Fruit fly (Drosophila melanogaster) whole organism, wandering third instar larva: ENCODE results near the gene Tnks.

ENCODE experiments used
- Abd-B ChIP-seq: fragments of >200 bp; optimal IDR thresholded peaks from 2 replicates; lab custom pipeline; 2017; ENCODE audit warnings: missing biosample characterization, missing genetic modification characterization
- CG32264 ChIP-seq: fragments of 200-800 bp; sonication (Bioruptor generic); optimal IDR thresholded peaks from 2 replicates; lab custom pipeline; 2016; ENCODE audit warnings: missing biosample characterization, missing genetic modification characterization
- CrebA ChIP-seq: fragments of 200-800 bp; sonication (Bioruptor generic); optimal IDR thresholded peaks from 2 replicates; lab custom pipeline; 2016; ENCODE audit warnings: missing biosample characterization, mild to moderate bottlenecking, missing genetic modification characterization, borderline replicate concordance
- Dfd ChIP-seq: fragments of >200 bp; optimal IDR thresholded peaks from 2 replicates; lab custom pipeline; 2017; ENCODE audit warnings: missing biosample characterization, missing genetic modification characterization
- Dif ChIP-seq: fragments of 200-275, 200-300 bp; sonication (Bioruptor generic); optimal IDR thresholded peaks from 2 replicates; lab custom pipeline; 2018; ENCODE audit warnings: missing biosample characterization, missing genetic modification characterization; ENCODE audit not compliant: partially characterized antibody
- GATAd ChIP-seq: sonication (Bioruptor generic); optimal IDR thresholded peaks from 2 replicates; lab custom pipeline; 2016; ENCODE audit warnings: missing biosample characterization, missing genetic modification characterization
- HLH106 ChIP-seq: fragments of 200-800 bp; optimal IDR thresholded peaks from 3 replicates; lab custom pipeline; 2019; ENCODE audit warnings: missing biosample characterization, mild to moderate bottlenecking, missing genetic modification characterization, moderate library complexity
- Hr78 ChIP-seq: fragments of >200 bp; optimal IDR thresholded peaks from 2 replicates; lab custom pipeline; 2017; ENCODE audit warnings: missing biosample characterization, missing genetic modification characterization
- Hr83 ChIP-seq: fragments of 200-300 bp; sonication (Bioruptor generic); optimal IDR thresholded peaks from 2 replicates; lab custom pipeline; 2016; ENCODE audit warnings: missing biosample characterization, mild to moderate bottlenecking, missing genetic modification characterization, moderate library complexity; ENCODE audit not compliant: poor library complexity, severe bottlenecking
- Jra ChIP-seq: sonication (Bioruptor generic); optimal IDR thresholded peaks from 2 replicates; lab custom pipeline; 2016; ENCODE audit warnings: missing biosample characterization, missing genetic modification characterization
- Mio ChIP-seq: sonication (Bioruptor generic); optimal IDR thresholded peaks from 2 replicates; lab custom pipeline; 2016; ENCODE audit warnings: missing biosample characterization, missing genetic modification characterization
- Myc ChIP-seq: fragments of >200 bp; optimal IDR thresholded peaks from 2 replicates; lab custom pipeline; 2017
- N ChIP-seq: fragments of >200 bp; optimal IDR thresholded peaks from 2 replicates; lab custom pipeline; 2018; ENCODE audit warnings: missing biosample characterization, missing external identifiers, missing genetic modification characterization
- OdsH ChIP-seq: fragments of 200-800 bp; sonication (Bioruptor generic); optimal IDR thresholded peaks from 2 replicates; lab custom pipeline; 2016; ENCODE audit warnings: missing biosample characterization, mild to moderate bottlenecking, missing genetic modification characterization
- Rel ChIP-seq, 2 experiments: fragments of 200-800 bp; sonication (Bioruptor generic) in 1 of 2; optimal IDR thresholded peaks; 2 replicates in 1 of 2; 3 replicates in 1 of 2; lab custom pipeline; 2016 to 2019; ENCODE audit warnings: mild to moderate bottlenecking in 2 of 2, missing biosample characterization in 2 of 2, missing genetic modification characterization in 2 of 2, moderate library complexity in 1 of 2
- Sp1 ChIP-seq: fragments of 200-800 bp; sonication (Bioruptor generic); optimal IDR thresholded peaks from 3 replicates; lab custom pipeline; 2019; ENCODE audit warnings: missing biosample characterization, mild to moderate bottlenecking, missing genetic modification characterization, moderate library complexity
- Vsx2 ChIP-seq: fragments of 200-300, 225-300 bp; sonication (Bioruptor generic); optimal IDR thresholded peaks from 2 replicates; lab custom pipeline; 2018; ENCODE audit warnings: missing biosample characterization, missing genetic modification characterization; ENCODE audit not compliant: partially characterized antibody
- br ChIP-seq: fragments of 200-800 bp; sonication (Bioruptor generic); optimal IDR thresholded peaks from 2 replicates; lab custom pipeline; 2016; ENCODE audit warnings: missing biosample characterization, missing genetic modification characterization
- dl ChIP-seq, 2 experiments: fragments of 175-275, 200-275 bp in 1 of 2; fragments of 200-275 bp in 1 of 2; sonication (Bioruptor generic); optimal IDR thresholded peaks; lab custom pipeline; 2018; ENCODE audit warnings: mild to moderate bottlenecking in 2 of 2, missing biosample characterization in 2 of 2, missing genetic modification characterization in 2 of 2, moderate library complexity in 2 of 2; ENCODE audit not compliant: partially characterized antibody in 2 of 2, insufficient read depth in 1 of 2
- dmrt93B ChIP-seq: fragments of 200-800 bp; sonication (Bioruptor generic); optimal IDR thresholded peaks from 2 replicates; lab custom pipeline; 2018; ENCODE audit warnings: missing biosample characterization, mild to moderate bottlenecking, missing genetic modification characterization
- dsf ChIP-seq: sonication (Bioruptor generic); optimal IDR thresholded peaks from 2 replicates; lab custom pipeline; 2016; ENCODE audit warnings: missing biosample characterization, missing genetic modification characterization, borderline replicate concordance
- ey ChIP-seq: fragments of 200-800 bp; sonication (Bioruptor generic); optimal IDR thresholded peaks from 2 replicates; lab custom pipeline; 2016; ENCODE audit warnings: missing biosample characterization, missing genetic modification characterization
- foxo ChIP-seq, 2 experiments: fragments of 200-800 bp; sonication (Bioruptor generic); optimal IDR thresholded peaks; 2 replicates in 1 of 2; 3 replicates in 1 of 2; lab custom pipeline; 2016 to 2017; ENCODE audit warnings: missing biosample characterization in 2 of 2, missing genetic modification characterization in 2 of 2
- fru ChIP-seq: fragments of 200-800 bp; sonication (Bioruptor generic); optimal IDR thresholded peaks from 3 replicates; lab custom pipeline; 2016; ENCODE audit warnings: missing biosample characterization, mild to moderate bottlenecking, missing genetic modification characterization
- h ChIP-seq: fragments of 200-800 bp; sonication (Bioruptor generic); optimal IDR thresholded peaks from 3 replicates; lab custom pipeline; 2016; ENCODE audit warnings: missing biosample characterization, mild to moderate bottlenecking, missing genetic modification characterization
- jim ChIP-seq: fragments of 175-275, 200-325 bp; sonication (Bioruptor generic); optimal IDR thresholded peaks from 2 replicates; lab custom pipeline; 2016; ENCODE audit warnings: missing biosample characterization, mild to moderate bottlenecking, missing genetic modification characterization
- lola ChIP-seq: fragments of >200 bp; optimal IDR thresholded peaks from 2 replicates; lab custom pipeline; 2017; ENCODE audit warnings: missing biosample characterization, missing genetic modification characterization
- pan ChIP-seq: fragments of >200 bp; optimal IDR thresholded peaks from 2 replicates; lab custom pipeline; 2017
- psq ChIP-seq: fragments of 200-800 bp; sonication (Bioruptor generic); optimal IDR thresholded peaks from 3 replicates; lab custom pipeline; 2017; ENCODE audit warnings: missing biosample characterization, mild to moderate bottlenecking, missing genetic modification characterization, moderate library complexity
- rgr ChIP-seq: fragments of 200-800 bp; sonication (Bioruptor generic); optimal IDR thresholded peaks from 3 replicates; lab custom pipeline; 2016; ENCODE audit warnings: missing biosample characterization, mild to moderate bottlenecking, missing genetic modification characterization
- sage ChIP-seq: fragments of 200-800 bp; sonication (Bioruptor generic); optimal IDR thresholded peaks from 2 replicates; lab custom pipeline; 2016; ENCODE audit warnings: missing biosample characterization, mild to moderate bottlenecking, missing genetic modification characterization
- sv ChIP-seq: fragments of 200-800 bp; sonication (Bioruptor generic); optimal IDR thresholded peaks from 3 replicates; lab custom pipeline; 2016; ENCODE audit warnings: missing biosample characterization, missing genetic modification characterization
- usp ChIP-seq: fragments of >200 bp; optimal IDR thresholded peaks from 2 replicates; lab custom pipeline; 2017; ENCODE audit warnings: missing biosample characterization, missing genetic modification characterization
- woc ChIP-seq: sonication (Bioruptor generic); optimal IDR thresholded peaks from 2 replicates; lab custom pipeline; 2016; ENCODE audit warnings: missing biosample characterization, mild to moderate bottlenecking, missing genetic modification characterization

The Tnks gene

DNA sequence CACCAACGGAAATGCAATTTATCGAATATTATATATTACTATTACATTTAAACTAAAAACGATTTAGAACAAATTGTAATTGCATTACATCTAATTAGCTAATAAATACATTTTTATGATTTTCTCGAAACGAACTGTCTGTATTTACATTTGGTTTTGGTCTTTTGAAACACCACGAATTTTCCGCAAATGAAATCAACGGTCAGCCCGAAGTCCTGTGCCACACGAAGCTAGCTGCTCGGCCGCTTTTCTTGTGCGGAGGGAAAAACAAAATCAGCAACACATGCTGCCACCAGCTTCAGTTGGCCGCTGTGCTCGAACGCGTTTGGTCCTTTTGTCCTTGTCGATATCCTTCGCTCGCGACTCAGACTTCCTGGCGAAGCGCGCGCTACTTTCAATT, 4.4 kb upstream of the Tnks start, which contains the start of gene Lgr3:
Gene Lgr3, plus strand, starts transcription at position 301 of the 400 bp plus-strand sequence.
- TF ChIP-seq Mio (GFP tag; lab: Kevin White, UChicago): no peak
- no peak for TF ChIP-seq Abd-B (GFP tag; lab: Kevin White, UChicago)
- no peak for TF ChIP-seq jim (GFP tag; lab: Kevin White, UChicago)
- no peak for TF ChIP-seq Myc (lab: Kevin White, UChicago)
- no peak for TF ChIP-seq fru (GFP tag; lab: Kevin White, UChicago)
- no peak for TF ChIP-seq Sp1 (GFP tag; lab: Kevin White, UChicago)

- no peak for TF ChIP-seq Vsx2 (GFP tag; lab: Kevin White, UChicago)
- TF ChIP-seq Hr78 (GFP tag; lab: Kevin White, UChicago): no peak
Observed at dm6 chr3R:25662358-25662757, 1.3 kb upstream of the Tnks start.

dm6 chr3R:25661531-25662193, 576 bp upstream of the Tnks start, which contains the start of gene RASSF8:
TSS of gene RASSF8 (plus strand) at chr3R:25661795.
- TF ChIP-seq foxo (GFP tag; optimal IDR thresholded peaks at IDR 0.05; lab: Kevin White, UChicago): peak in 1 of 2 experiments; percentile 48
- TF ChIP-seq ey (GFP tag; lab: Kevin White, UChicago): peak; percentile 16
- no peak for TF ChIP-seq dmrt93B
- TF ChIP-seq Jra (GFP tag; lab: Kevin White, UChicago): peak; percentile 40
- peak; percentile 48 for TF ChIP-seq Hr83 (GFP tag; lab: Kevin White, UChicago)
- peak; percentile 27 for TF ChIP-seq HLH106 (tag; lab: Kevin White, UChicago)
- no peak for TF ChIP-seq dsf (GFP tag; lab: Kevin White, UChicago)
- peak; percentile 75 for TF ChIP-seq woc (GFP tag; lab: Kevin White, UChicago)
- TF ChIP-seq fru (GFP tag; lab: Kevin White, UChicago): peak; percentile 31
- peak; percentile 5 for TF ChIP-seq sv (GFP tag; lab: Kevin White, UChicago)

dm6 chr3R:25659857-25660417, 1.1 kb downstream of the Tnks start:
- TF ChIP-seq Rel (GFP tag; optimal IDR thresholded peaks at IDR 0.05; lab: Kevin White, UChicago) (no peak), Rel (tag; optimal IDR thresholded peaks at IDR 0.05; lab: Kevin White, UChicago) (peak; percentile 64), lola (no peak)

DNA sequence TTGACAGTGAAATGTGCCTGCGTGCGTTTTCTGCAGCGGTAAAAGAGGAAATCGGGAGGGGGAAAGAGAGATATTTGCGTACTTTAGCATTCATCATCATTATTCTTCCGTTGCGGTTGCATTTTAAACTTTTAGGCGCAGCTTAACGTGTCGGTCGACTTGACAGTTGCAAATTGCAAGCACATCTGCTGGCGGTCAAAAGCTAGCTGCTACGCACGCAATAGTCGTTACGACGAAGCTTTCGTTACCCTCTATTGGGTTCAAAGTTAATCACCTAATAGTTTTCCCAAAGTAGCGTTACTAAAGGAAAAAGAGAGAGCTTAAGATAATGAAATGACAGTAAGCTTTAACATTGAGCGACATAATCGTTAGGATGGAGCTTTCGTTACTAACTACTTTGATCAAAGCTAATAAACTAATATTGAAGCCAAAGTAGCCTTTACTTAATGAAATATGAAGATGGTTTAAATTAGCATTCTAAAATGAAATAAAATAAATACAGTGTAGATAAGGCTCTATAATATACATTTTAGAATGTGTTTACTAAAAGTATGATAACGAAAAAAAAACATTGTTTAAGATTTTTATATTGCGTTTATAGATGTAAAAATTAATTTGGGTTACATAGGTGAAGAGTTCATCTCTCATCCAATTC, 8.9 kb downstream of the Tnks start:
- TF ChIP-seq dl (GFP tag; optimal IDR thresholded peaks at IDR 0.05; lab: Kevin White, UChicago; ENCODE audit: insufficient read depth in 1 of 2, partially characterized antibody in 2 of 2): peak in 1 of 2 experiments; percentile 63
- peak; percentile 83 for TF ChIP-seq Dif (GFP tag; lab: Kevin White, UChicago)
- peak; percentile 4 for TF ChIP-seq fru (GFP tag; lab: Kevin White, UChicago)
- TF ChIP-seq CrebA (GFP tag; lab: Kevin White, UChicago): no peak
- TF ChIP-seq Vsx2 (GFP tag; lab: Kevin White, UChicago): peak; percentile 59
- no peak for TF ChIP-seq CG32264 (GFP tag; lab: Kevin White, UChicago)

- TF ChIP-seq Rel (GFP tag; optimal IDR thresholded peaks at IDR 0.05; lab: Kevin White, UChicago): no peak
- TF ChIP-seq Rel (tag; optimal IDR thresholded peaks at IDR 0.05; lab: Kevin White, UChicago): no peak
- TF ChIP-seq fru (GFP tag; lab: Kevin White, UChicago): peak; percentile 43
- TF ChIP-seq pan: no peak
- no peak for TF ChIP-seq dsf (GFP tag; lab: Kevin White, UChicago)
- no peak for TF ChIP-seq CrebA (GFP tag; lab: Kevin White, UChicago)
- TF ChIP-seq dl (GFP tag; optimal IDR thresholded peaks at IDR 0.05; lab: Kevin White, UChicago; ENCODE audit: insufficient read depth in 1 of 2, partially characterized antibody in 2 of 2): no peak
- TF ChIP-seq GATAd (GFP tag; lab: Kevin White, UChicago): no peak
- TF ChIP-seq dmrt93B: peak; percentile 13
- peak; percentile 56 for TF ChIP-seq h
- TF ChIP-seq Sp1 (GFP tag; lab: Kevin White, UChicago): peak; percentile 65
- TF ChIP-seq sage (GFP tag; lab: Kevin White, UChicago): peak; percentile 17
- TF ChIP-seq Mio (GFP tag; lab: Kevin White, UChicago): no peak
- peak; percentile 40 for TF ChIP-seq psq (GFP tag; lab: Kevin White, UChicago)
- peak; percentile 54 for TF ChIP-seq HLH106 (tag; lab: Kevin White, UChicago)
- TF ChIP-seq br: peak; percentile 30
- no peak for TF ChIP-seq Myc (lab: Kevin White, UChicago)
- TF ChIP-seq foxo (GFP tag; optimal IDR thresholded peaks at IDR 0.05; lab: Kevin White, UChicago): peak in 1 of 2 experiments; percentile 65
- no peak for TF ChIP-seq N (GFP tag; lab: Kevin White, UChicago)
- TF ChIP-seq Dfd (GFP tag; lab: Kevin White, UChicago): no peak
- peak; percentile 54 for TF ChIP-seq rgr (GFP tag; lab: Kevin White, UChicago)
- TF ChIP-seq usp (GFP tag; lab: Kevin White, UChicago): no peak
- TF ChIP-seq Vsx2 (GFP tag; lab: Kevin White, UChicago): no peak
- peak; percentile 5 for TF ChIP-seq woc (GFP tag; lab: Kevin White, UChicago)
- peak; percentile 42 for TF ChIP-seq OdsH (GFP tag; lab: Kevin White, UChicago)
Observed at dm6 chr3R:25651414-25651813, 9.7 kb downstream of the Tnks start.
